Worm (Caenorhabditis elegans) whole organism, early embryonic: ENCODE measurements around the gene bli-5.
A peak's percentile ranks its signal among the peaks of the same experiment; 100 is the strongest.

Source experiments
- B0310.2 ChIP-seq: sonication (generic microtip); optimal IDR thresholded peaks from 2 replicates; lab custom pipeline; 2016; ENCODE audit warnings: mild to moderate bottlenecking, missing genetic modification characterization, missing compliant biosample characterization
- aly-1 ChIP-seq: sonication (generic microtip); optimal IDR thresholded peaks from 2 replicates; lab custom pipeline; 2016; ENCODE audit warnings: missing genetic modification characterization, missing compliant biosample characterization
- ama-1 ChIP-seq: fragments of 150-350 bp; optimal IDR thresholded peaks from 2 replicates; lab custom pipeline; 2014
- ceh-13 ChIP-seq: fragments of 200-800 bp; sonication (Bioruptor generic); optimal IDR thresholded peaks from 2 replicates; lab custom pipeline; 2018; ENCODE audit warnings: mild to moderate bottlenecking, missing genetic modification characterization, missing compliant biosample characterization
- ets-7 ChIP-seq: sonication (generic microtip); optimal IDR thresholded peaks from 2 replicates; lab custom pipeline; 2016; ENCODE audit warnings: missing genotype, missing genetic modification characterization, missing compliant biosample characterization
- hnd-1 ChIP-seq: sonication (generic microtip); optimal IDR thresholded peaks from 2 replicates; lab custom pipeline; 2016; ENCODE audit warnings: missing genetic modification characterization, missing compliant biosample characterization
- pes-1 ChIP-seq: fragments of 200-800 bp; sonication (Bioruptor generic); IDR thresholded peaks from 2 replicates; pipeline ENCODE4 v1.3.6; 2022; ENCODE audit warnings: missing genetic modification reagents, missing genetic modification characterization, missing compliant biosample characterization
- sea-1 ChIP-seq: fragments of 200-800 bp; sonication (Bioruptor generic); conservative IDR thresholded peaks from 2 replicates; pipeline ENCODE4 v1.3.6; 2022; ENCODE audit warnings: missing genetic modification characterization, missing compliant biosample characterization
- tbx-11 ChIP-seq: fragments of 200-800 bp; sonication (Bioruptor generic); IDR thresholded peaks from 2 replicates; pipeline ENCODE4 v1.3.6; 2022; ENCODE audit warnings: missing genetic modification characterization, missing compliant biosample characterization
- tbx-37 ChIP-seq: fragments of 200-800 bp; sonication (Bioruptor generic); conservative IDR thresholded peaks from 2 replicates; pipeline ENCODE4 v1.3.6; 2022; ENCODE audit warnings: missing genetic modification reagents, missing genetic modification characterization, missing compliant biosample characterization

DNA sequence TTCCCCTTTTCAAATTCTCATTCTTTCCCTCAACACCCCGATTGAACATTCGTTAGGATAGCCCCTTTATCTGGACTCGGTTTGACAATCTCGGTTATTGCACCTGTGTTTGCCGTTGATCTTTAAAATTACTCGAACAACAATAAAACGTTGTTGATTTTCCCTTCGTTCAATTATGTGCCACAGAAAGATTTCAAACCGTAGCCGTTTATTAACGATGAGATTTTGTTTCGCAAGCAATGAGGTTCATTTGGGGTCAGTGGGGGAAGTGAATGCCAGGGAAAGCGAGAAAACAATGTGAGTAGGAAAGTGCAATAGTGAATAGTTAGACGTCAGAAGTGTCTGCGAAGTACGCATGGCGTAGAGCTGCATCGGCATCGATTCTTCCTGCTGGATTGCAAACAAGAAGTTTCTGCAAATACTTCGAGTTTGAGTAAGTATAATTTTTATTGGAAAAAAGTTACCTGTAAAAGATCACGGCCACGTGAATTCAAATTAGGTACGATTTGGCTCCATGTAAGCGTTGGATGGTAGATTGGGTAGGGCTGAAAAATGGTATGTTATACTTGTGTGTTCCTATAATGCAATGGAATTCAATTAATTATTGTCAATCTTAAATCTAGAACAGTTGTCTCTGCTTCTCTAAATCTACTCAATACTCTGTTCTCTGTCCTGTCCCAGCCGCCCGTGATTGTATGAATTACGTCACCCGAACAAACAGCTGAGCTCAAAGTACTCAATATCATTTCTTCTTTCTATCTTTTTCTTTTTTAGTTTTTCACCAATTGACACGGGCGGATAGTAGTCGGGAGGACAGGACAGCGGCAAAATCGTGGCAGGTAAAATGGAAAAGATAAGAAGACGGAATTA, 35.2 kb upstream of the bli-5 start, which contains the start of gene kel-3:
- TF ChIP-seq tbx-37 (GFP tag; lab: Robert Waterston, UW) (no peak), ama-1 (peak; percentile 62), ets-7 (tag; lab: Kevin White, UChicago) (no peak), sea-1 (GFP tag; lab: Robert Waterston, UW) (no peak), B0310.2 (tag; lab: Kevin White, UChicago) (no peak), aly-1 (tag; lab: Kevin White, UChicago) (no peak), ceh-13 (GFP tag; lab: Kevin White, UChicago) (no peak), pes-1 (GFP tag; lab: Robert Waterston, UW) (no peak), hnd-1 (no peak), tbx-11 (GFP tag; lab: Robert Waterston, UW) (no peak)
